Worm (Caenorhabditis elegans): ENCODE results near the gene F10E9.1.

Gene F10E9.1

ce11 chrIII:8358213-8358672 lies 35.3 kb downstream of the F10E9.1 start, which contains the start of the genes R05D3.8 and rfp-1 (continued):
- no peak for TF ChIP-seq zag-1 (tag; optimal IDR thresholded peaks at IDR 0.05)
- no peak for TF ChIP-seq fkh-2 (tag; optimal IDR thresholded peaks at IDR 0.05)
- TF ChIP-seq ceh-9 (tag; optimal IDR thresholded peaks at IDR 0.05) = no peak
- TF ChIP-seq ZK546.5 (tag; optimal IDR thresholded peaks at IDR 0.05) = no peak

DNA sequence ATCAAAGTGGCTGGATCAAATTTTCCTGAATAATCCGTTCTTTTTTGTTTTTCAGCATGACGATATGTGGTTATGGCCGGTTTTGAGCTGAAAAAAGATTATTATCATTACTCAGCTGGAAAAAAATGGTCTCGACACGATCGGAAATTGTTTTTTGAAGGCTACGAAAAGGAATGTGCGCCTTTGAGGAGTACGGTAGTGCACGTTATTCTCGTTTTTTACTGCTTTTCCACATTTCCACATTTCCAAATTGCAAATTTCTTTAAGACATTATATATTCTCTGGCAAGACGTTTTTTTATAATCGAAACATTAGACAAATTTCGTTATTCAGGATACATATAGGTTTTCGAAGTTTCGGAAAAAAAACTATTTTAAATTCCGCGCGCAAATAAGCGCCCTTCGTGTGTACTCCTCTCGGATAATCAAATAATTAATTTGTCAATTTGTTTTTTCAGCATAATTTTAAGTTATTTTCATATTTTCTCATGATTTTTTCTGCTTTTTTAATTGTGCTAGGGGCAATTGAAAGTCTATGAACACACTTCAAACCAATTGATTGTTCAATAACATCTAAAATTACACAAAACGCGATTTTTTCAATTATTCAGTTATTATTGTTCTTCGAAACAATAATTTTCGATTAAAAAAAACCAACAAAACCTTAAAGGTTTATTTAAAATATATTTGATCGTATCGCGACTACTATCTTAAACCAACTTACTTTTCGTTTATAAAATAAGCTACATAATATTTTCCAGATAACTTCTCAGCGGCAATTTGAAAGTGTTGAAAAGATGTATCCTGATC lies 40.5 kb downstream of the F10E9.1 start, which contains the start of gene R05D3.3:
TSS of gene R05D3.3 (plus strand) at position 759 of the 809 bp plus-strand sequence.
- no peak for TF ChIP-seq zag-1 (tag; optimal IDR thresholded peaks at IDR 0.05)
- TF ChIP-seq daf-12 (tag; optimal IDR thresholded peaks at IDR 0.05) = no peak

DNA sequence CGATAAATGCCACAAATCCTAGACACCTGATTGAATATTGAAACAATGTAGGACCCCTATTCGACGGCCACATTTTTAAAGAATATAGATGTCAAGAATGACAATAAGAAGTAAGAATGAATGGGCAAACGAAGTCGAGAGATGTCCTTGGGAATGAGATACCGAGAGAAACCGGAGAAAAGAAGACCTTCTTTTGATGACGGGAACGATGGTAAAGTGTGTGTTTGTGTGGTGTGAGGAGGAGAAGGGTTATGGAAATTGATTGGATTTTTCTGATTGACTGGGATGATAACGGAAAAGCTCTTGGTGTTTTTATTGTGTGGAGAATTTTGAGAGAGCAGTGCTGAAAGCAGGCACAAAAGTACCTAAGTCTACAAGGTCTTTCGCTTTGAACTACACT lies 45.7 kb downstream of the F10E9.1 start, which contains the start of gene R05D3.9:
TSS of gene R05D3.9 (minus strand) at position 101 of the 400 bp plus-strand sequence.
- no peak for TF ChIP-seq elt-3 (tag; optimal IDR thresholded peaks at IDR 0.05)
- peak; percentile 15 for TF ChIP-seq nhr-25 (tag; optimal IDR thresholded peaks at IDR 0.05)
- no peak for TF ChIP-seq lin-15B (tag; optimal IDR thresholded peaks at IDR 0.05)
- no peak for TF ChIP-seq pqm-1 (tag; optimal IDR thresholded peaks at IDR 0.05)
- no peak for TF ChIP-seq sea-2 (GFP tag; optimal IDR thresholded peaks at IDR 0.05)
- no peak for TF ChIP-seq nhr-23 (tag; optimal IDR thresholded peaks at IDR 0.05)
- no peak for TF ChIP-seq elt-2 (tag; optimal IDR thresholded peaks at IDR 0.05)

DNA sequence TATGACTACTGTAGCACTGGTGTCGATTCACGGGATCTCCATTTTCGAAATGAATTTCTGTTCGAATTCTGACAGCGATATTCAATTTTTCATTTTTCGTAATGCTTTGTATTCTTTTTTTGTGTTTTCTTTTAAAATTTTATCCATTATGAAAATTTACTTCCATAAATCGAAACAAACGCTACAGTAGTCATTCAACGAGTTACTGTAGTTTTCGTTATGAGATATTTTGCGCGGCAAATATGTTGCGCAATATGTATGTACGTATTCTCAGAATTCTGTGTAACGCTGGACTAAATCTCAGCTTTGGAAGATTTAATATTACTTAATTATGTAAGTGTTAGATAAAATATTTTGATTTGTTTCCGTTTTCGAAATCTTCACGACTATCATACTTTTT lies 46.2 kb downstream of the F10E9.1 start:
- no peak for TF ChIP-seq ama-1 (optimal IDR thresholded peaks at IDR 0.05)
- TF ChIP-seq nhr-28 (tag; optimal IDR thresholded peaks at IDR 0.05) = no peak
- TF ChIP-seq nfya-1 (tag; optimal IDR thresholded peaks at IDR 0.05; ENCODE audit: insufficient read depth) = no peak
- TF ChIP-seq zag-1 (tag; optimal IDR thresholded peaks at IDR 0.05) = no peak
- no peak for TF ChIP-seq fkh-2 (tag; optimal IDR thresholded peaks at IDR 0.05)
- TF ChIP-seq nhr-12 (tag; optimal IDR thresholded peaks at IDR 0.05) = no peak
- no peak for TF ChIP-seq mml-1 (tag; optimal IDR thresholded peaks at IDR 0.05)
- no peak for TF ChIP-seq eor-1 (tag; optimal IDR thresholded peaks at IDR 0.05)
- no peak for TF ChIP-seq lin-15B (tag; optimal IDR thresholded peaks at IDR 0.05)
- no peak for TF ChIP-seq nhr-23 (tag; optimal IDR thresholded peaks at IDR 0.05)

- TF ChIP-seq nhr-23 (tag; optimal IDR thresholded peaks at IDR 0.05) = no peak
Measured at ce11 chrIII:8370188-8370587, 47.2 kb downstream of the F10E9.1 start.

ce11 chrIII:8370846-8371257 lies 47.9 kb downstream of the F10E9.1 start:
- TF ChIP-seq elt-1 (tag; optimal IDR thresholded peaks at IDR 0.05) (peak; percentile 70), ceh-82 (tag; optimal IDR thresholded peaks at IDR 0.05) (no peak), unc-62 (GFP tag; optimal IDR thresholded peaks at IDR 0.05) (no peak), ZK546.5 (tag; optimal IDR thresholded peaks at IDR 0.05) (no peak), fos-1 (tag; optimal IDR thresholded peaks at IDR 0.05) (no peak), nhr-237 (tag; optimal IDR thresholded peaks at IDR 0.05) (no peak), unc-39 (tag; optimal IDR thresholded peaks at IDR 0.05) (no peak), nhr-11 (tag; optimal IDR thresholded peaks at IDR 0.05) (no peak), snpc-4 (tag; optimal IDR thresholded peaks at IDR 0.05) (peak; percentile 19), nhr-43 (tag; optimal IDR thresholded peaks at IDR 0.05; ENCODE audit: poor library complexity, severe bottlenecking) (no peak), pqm-1 (tag; optimal IDR thresholded peaks at IDR 0.05) (peak; percentile 14), ceh-16 (tag; optimal IDR thresholded peaks at IDR 0.05) (no peak), nhr-12 (tag; optimal IDR thresholded peaks at IDR 0.05) (no peak), R02D3.7 (tag; optimal IDR thresholded peaks at IDR 0.05) (no peak), elt-3 (tag; optimal IDR thresholded peaks at IDR 0.05) (no peak), sea-2 (GFP tag; optimal IDR thresholded peaks at IDR 0.05) (no peak), jun-1 (tag; optimal IDR thresholded peaks at IDR 0.05) (peak; percentile 6), fkh-2 (tag; optimal IDR thresholded peaks at IDR 0.05) (no peak), egl-5 (tag; optimal IDR thresholded peaks at IDR 0.05) (peak; percentile 59), hmg-11 (tag; optimal IDR thresholded peaks at IDR 0.05) (peak; percentile 17), daf-12 (tag; optimal IDR thresholded peaks at IDR 0.05) (no peak), aly-2 (tag; optimal IDR thresholded peaks at IDR 0.05) (no peak), pha-4 (tag; optimal IDR thresholded peaks at IDR 0.05) (peak; percentile 2), ztf-4 (tag; optimal IDR thresholded peaks at IDR 0.05) (no peak), zag-1 (tag; optimal IDR thresholded peaks at IDR 0.05) (no peak), nfya-1 (tag; optimal IDR thresholded peaks at IDR 0.05; ENCODE audit: insufficient read depth) (peak; percentile 88), lsy-12 (tag; optimal IDR thresholded peaks at IDR 0.05) (no peak), nhr-77 (tag; optimal IDR thresholded peaks at IDR 0.05) (no peak), ceh-9 (tag; optimal IDR thresholded peaks at IDR 0.05) (no peak), nhr-28 (tag; optimal IDR thresholded peaks at IDR 0.05) (no peak), mml-1 (tag; optimal IDR thresholded peaks at IDR 0.05) (no peak), ztf-11 (tag; optimal IDR thresholded peaks at IDR 0.05) (no peak), skn-1 (tag; optimal IDR thresholded peaks at IDR 0.05) (no peak), mdl-1 (tag; optimal IDR thresholded peaks at IDR 0.05) (peak; percentile 55), elt-2 (tag; optimal IDR thresholded peaks at IDR 0.05) (peak; percentile 85)
